Worm (Caenorhabditis elegans) whole organism, L3 larva: Measurements from ENCODE around the gene nlp-20.

Experiments
- ZK546.5 ChIP-seq: sonication (generic microtip); optimal IDR thresholded peaks from 2 replicates; lab custom pipeline; 2017; ENCODE audit warnings: missing biosample characterization, missing genetic modification characterization
- ceh-16 ChIP-seq: sonication (generic microtip); optimal IDR thresholded peaks from 2 replicates; lab custom pipeline; 2017; ENCODE audit warnings: missing biosample characterization, missing genetic modification characterization
- daf-12 ChIP-seq: fragments of 150-350 bp; optimal IDR thresholded peaks from 2 replicates; lab custom pipeline; 2014; ENCODE audit warnings: missing biosample characterization, missing genetic modification reagents, missing genetic modification characterization
- fos-1 ChIP-seq: fragments of 150-350 bp; optimal IDR thresholded peaks from 2 replicates; lab custom pipeline; 2014; ENCODE audit warnings: missing biosample characterization, missing genetic modification characterization
- jun-1 ChIP-seq: fragments of 150-350 bp; optimal IDR thresholded peaks from 2 replicates; lab custom pipeline; 2014; ENCODE audit warnings: missing biosample characterization, missing genetic modification reagents, missing genetic modification characterization
- lin-15B ChIP-seq: fragments of 150-350 bp; optimal IDR thresholded peaks from 2 replicates; lab custom pipeline; 2014; ENCODE audit warnings: missing biosample characterization, missing genetic modification characterization
- lin-39 ChIP-seq: fragments of 150-350 bp; optimal IDR thresholded peaks from 2 replicates; lab custom pipeline; 2018; ENCODE audit warnings: missing biosample characterization, missing genetic modification reagents, missing genetic modification characterization
- nhr-237 ChIP-seq: fragments of 150-350 bp; optimal IDR thresholded peaks from 2 replicates; lab custom pipeline; 2014; ENCODE audit warnings: missing biosample characterization, missing genetic modification characterization
- nhr-28 ChIP-seq: fragments of 150-350 bp; optimal IDR thresholded peaks from 2 replicates; lab custom pipeline; 2014; ENCODE audit warnings: missing biosample characterization, missing genetic modification characterization
- nhr-77 ChIP-seq: fragments of 150-350 bp; optimal IDR thresholded peaks from 2 replicates; lab custom pipeline; 2014; ENCODE audit warnings: missing biosample characterization, missing genetic modification characterization
- unc-39 ChIP-seq: sonication (generic microtip); optimal IDR thresholded peaks from 4 replicates; lab custom pipeline; 2017; ENCODE audit warnings: missing biosample characterization, missing genetic modification characterization
- unc-62 ChIP-seq: fragments of 150-350 bp; sonication (generic microtip); optimal IDR thresholded peaks from 4 replicates; lab custom pipeline; 2014; ENCODE audit warnings: missing biosample characterization, missing genetic modification reagents, missing genetic modification characterization
- zag-1 ChIP-seq: fragments of 150-350 bp; optimal IDR thresholded peaks from 2 replicates; lab custom pipeline; 2014; ENCODE audit warnings: missing biosample characterization, missing genetic modification characterization
- ztf-11 ChIP-seq: fragments of 150-350 bp; optimal IDR thresholded peaks from 2 replicates; lab custom pipeline; 2014; ENCODE audit warnings: missing biosample characterization, missing genetic modification characterization

- TF ChIP-seq lin-39 (no peak), ZK546.5 (tag; lab: Kevin White, UChicago) (no peak), zag-1 (no peak), nhr-28 (no peak), ceh-16 (no peak), nhr-77 (tag; lab: Kevin White, UChicago) (no peak), daf-12 (tag; lab: Kevin White, UChicago) (no peak), fos-1 (tag; lab: Kevin White, UChicago) (no peak), lin-15B (tag; lab: Kevin White, UChicago) (no peak), nhr-237 (tag; lab: Kevin White, UChicago) (no peak), jun-1 (tag; lab: Kevin White, UChicago) (no peak), unc-39 (no peak), unc-62 (no peak), ztf-11 (tag; lab: Kevin White, UChicago) (no peak)
Observed at ce11 chrIV:7661569-7661968, 18.7 kb upstream of the nlp-20 start.
